Worm (Caenorhabditis elegans) whole organism, late embryonic: ENCODE results near the gene ZK994.6.

ENCODE experiments used
- K02D7.2 ChIP-seq: sonication (generic microtip); optimal IDR thresholded peaks from 2 replicates; lab custom pipeline; 2017; ENCODE audit warnings: mild to moderate bottlenecking, missing genetic modification characterization, missing compliant biosample characterization
- K09A11.1 ChIP-seq: sonication (generic microtip); optimal IDR thresholded peaks from 2 replicates; lab custom pipeline; 2017; ENCODE audit warnings: antibody characterized with exemption, mild to moderate bottlenecking, missing genetic modification characterization, missing compliant biosample characterization; ENCODE audit not compliant: insufficient read depth
- Y22D7AL.16 ChIP-seq: sonication (generic microtip); optimal IDR thresholded peaks from 2 replicates; lab custom pipeline; 2016; ENCODE audit warnings: missing genetic modification characterization, missing compliant biosample characterization
- ahr-1 ChIP-seq: sonication (generic microtip); optimal IDR thresholded peaks from 2 replicates; lab custom pipeline; 2016; ENCODE audit warnings: missing genetic modification characterization, missing compliant biosample characterization
- ama-1 ChIP-seq: fragments of 150-350 bp; optimal IDR thresholded peaks from 2 replicates; lab custom pipeline; 2014
- ceh-14 ChIP-seq: sonication (generic microtip); optimal IDR thresholded peaks from 2 replicates; lab custom pipeline; 2016; ENCODE audit warnings: missing genotype, missing genetic modification characterization, missing compliant biosample characterization
- ceh-18 ChIP-seq: sonication (generic microtip); optimal IDR thresholded peaks from 2 replicates; lab custom pipeline; 2016; ENCODE audit warnings: missing genetic modification characterization, missing compliant biosample characterization
- ceh-19 ChIP-seq: fragments of 200-800 bp; sonication (Bioruptor generic); optimal IDR thresholded peaks from 2 replicates; lab custom pipeline; 2018; ENCODE audit warnings: mild to moderate bottlenecking, missing genetic modification characterization, missing compliant biosample characterization
- ceh-2 ChIP-seq: sonication (generic microtip); optimal IDR thresholded peaks from 2 replicates; lab custom pipeline; 2016; ENCODE audit warnings: missing genotype, missing genetic modification characterization, missing compliant biosample characterization
- ceh-30 ChIP-seq: fragments of 150-350 bp; optimal IDR thresholded peaks from 2 replicates; lab custom pipeline; 2014; ENCODE audit warnings: missing biosample characterization, missing genetic modification characterization
- ceh-34 ChIP-seq: sonication (generic microtip); optimal IDR thresholded peaks from 2 replicates; lab custom pipeline; 2016; ENCODE audit warnings: mild to moderate bottlenecking, missing genetic modification characterization, missing compliant biosample characterization
- ceh-45 ChIP-seq: fragments of 200-800 bp; sonication (Bioruptor generic); IDR thresholded peaks from 2 replicates; pipeline ENCODE4 v1.3.6; 2022; ENCODE audit warnings: missing genetic modification reagents, missing genetic modification characterization, missing compliant biosample characterization
- ceh-48 ChIP-seq: sonication (generic microtip); optimal IDR thresholded peaks from 2 replicates; lab custom pipeline; 2016; ENCODE audit warnings: missing genetic modification characterization, inconsistent platforms, missing compliant biosample characterization
- ceh-6 ChIP-seq: fragments of 200-800 bp; sonication (Bioruptor generic); optimal IDR thresholded peaks from 2 replicates; lab custom pipeline; 2018; ENCODE audit warnings: mild to moderate bottlenecking, missing genetic modification characterization, missing compliant biosample characterization
- ceh-9 ChIP-seq: sonication (generic microtip); optimal IDR thresholded peaks from 2 replicates; lab custom pipeline; 2016; ENCODE audit warnings: mild to moderate bottlenecking, missing genetic modification characterization, inconsistent platforms, missing compliant biosample characterization
- dmd-4 ChIP-seq: sonication (generic microtip); optimal IDR thresholded peaks from 2 replicates; lab custom pipeline; 2016; ENCODE audit warnings: borderline replicate concordance, missing genetic modification characterization, missing compliant biosample characterization
- dve-1 ChIP-seq: sonication (generic microtip); optimal IDR thresholded peaks from 2 replicates; lab custom pipeline; 2017; ENCODE audit warnings: antibody characterized with exemption, mild to moderate bottlenecking, missing genetic modification characterization, missing compliant biosample characterization
- elt-2 ChIP-seq: sonication (generic microtip); optimal IDR thresholded peaks from 2 replicates; lab custom pipeline; 2016; ENCODE audit warnings: missing genetic modification reagents, missing genetic modification characterization, missing compliant biosample characterization
- elt-4 ChIP-seq: sonication (generic microtip); optimal IDR thresholded peaks from 2 replicates; lab custom pipeline; 2016; ENCODE audit warnings: missing genetic modification characterization, missing compliant biosample characterization
- ets-4 ChIP-seq: sonication (generic microtip); optimal IDR thresholded peaks from 2 replicates; lab custom pipeline; 2016; ENCODE audit warnings: missing genetic modification characterization, missing compliant biosample characterization
- fax-1 ChIP-seq: sonication (generic microtip); optimal IDR thresholded peaks from 2 replicates; lab custom pipeline; 2016; ENCODE audit warnings: missing genotype, missing genetic modification characterization, missing compliant biosample characterization
- fkh-10 ChIP-seq: fragments of 150-350 bp; optimal IDR thresholded peaks from 2 replicates; lab custom pipeline; 2014; ENCODE audit warnings: missing biosample characterization, missing genetic modification reagents, missing genetic modification characterization
- fkh-6 ChIP-seq: sonication (generic microtip); optimal IDR thresholded peaks from 2 replicates; lab custom pipeline; 2016; ENCODE audit warnings: missing genetic modification characterization, missing compliant biosample characterization
- gmeb-2 ChIP-seq: sonication (generic microtip); optimal IDR thresholded peaks from 2 replicates; lab custom pipeline; 2016; ENCODE audit warnings: missing genetic modification characterization, inconsistent platforms, missing compliant biosample characterization
- hlh-15 ChIP-seq: sonication (generic microtip); optimal IDR thresholded peaks from 2 replicates; lab custom pipeline; 2016; ENCODE audit warnings: missing genetic modification characterization, missing compliant biosample characterization
- hlh-30 ChIP-seq: sonication (generic microtip); optimal IDR thresholded peaks from 2 replicates; lab custom pipeline; 2017; ENCODE audit warnings: antibody characterized with exemption, missing genetic modification characterization, missing compliant biosample characterization; ENCODE audit not compliant: insufficient read depth
- hlh-8 ChIP-seq: sonication (generic microtip); optimal IDR thresholded peaks from 2 replicates; lab custom pipeline; 2016; ENCODE audit warnings: missing genotype, missing genetic modification characterization, missing compliant biosample characterization
- lim-6 ChIP-seq: sonication (generic microtip); optimal IDR thresholded peaks from 2 replicates; lab custom pipeline; 2016; ENCODE audit warnings: missing genetic modification characterization, missing compliant biosample characterization
- lin-11 ChIP-seq: fragments of 200-800 bp; sonication (Bioruptor generic); optimal IDR thresholded peaks from 2 replicates; lab custom pipeline; 2018; ENCODE audit warnings: mild to moderate bottlenecking, missing genetic modification characterization, missing compliant biosample characterization
- nfya-1 ChIP-seq: sonication (generic microtip); optimal IDR thresholded peaks from 2 replicates; lab custom pipeline; 2017; ENCODE audit warnings: missing genetic modification characterization, mild to moderate bottlenecking, missing compliant biosample characterization, antibody characterized with exemption, moderate library complexity
- nhr-11 ChIP-seq: fragments of 150-350 bp; optimal IDR thresholded peaks from 2 replicates; lab custom pipeline; 2014; ENCODE audit warnings: missing biosample characterization, missing genetic modification characterization
- nhr-232 ChIP-seq: sonication (generic microtip); optimal IDR thresholded peaks from 2 replicates; lab custom pipeline; 2016; ENCODE audit warnings: missing genetic modification characterization, missing compliant biosample characterization
- npax-4 ChIP-seq: sonication (generic microtip); optimal IDR thresholded peaks from 2 replicates; lab custom pipeline; 2016; ENCODE audit warnings: missing genetic modification characterization, missing compliant biosample characterization
- odd-2 ChIP-seq: sonication (generic microtip); optimal IDR thresholded peaks from 2 replicates; lab custom pipeline; 2017; ENCODE audit warnings: antibody characterized with exemption, mild to moderate bottlenecking, missing genetic modification characterization, missing compliant biosample characterization
- pag-3 ChIP-seq: sonication (generic microtip); optimal IDR thresholded peaks from 2 replicates; lab custom pipeline; 2016; ENCODE audit warnings: missing compliant biosample characterization, missing genetic modification characterization, borderline replicate concordance
- pha-2 ChIP-seq: sonication (generic microtip); optimal IDR thresholded peaks from 2 replicates; lab custom pipeline; 2017; ENCODE audit warnings: mild to moderate bottlenecking, missing genetic modification characterization, missing compliant biosample characterization
- pha-4 ChIP-seq: fragments of 150-350 bp; optimal IDR thresholded peaks from 2 replicates; lab custom pipeline; 2018; ENCODE audit warnings: missing biosample characterization, missing genetic modification reagents, missing genetic modification characterization
- pqm-1 ChIP-seq: sonication (generic microtip); optimal IDR thresholded peaks from 2 replicates; lab custom pipeline; 2016; ENCODE audit warnings: missing genetic modification characterization, missing compliant biosample characterization
- pros-1 ChIP-seq: fragments of 150-350 bp; optimal IDR thresholded peaks from 2 replicates; lab custom pipeline; 2014; ENCODE audit warnings: missing biosample characterization, missing genetic modification reagents, missing genetic modification characterization
- ref-2 ChIP-seq: sonication (generic microtip); optimal IDR thresholded peaks from 2 replicates; lab custom pipeline; 2016; ENCODE audit warnings: missing genetic modification characterization, missing compliant biosample characterization
- rnt-1 ChIP-seq: sonication (generic microtip); optimal IDR thresholded peaks from 2 replicates; lab custom pipeline; 2016; ENCODE audit warnings: missing genetic modification characterization, missing compliant biosample characterization
- sdc-2 ChIP-seq: sonication (generic microtip); optimal IDR thresholded peaks from 2 replicates; lab custom pipeline; 2016; ENCODE audit warnings: missing genotype, missing genetic modification characterization, missing compliant biosample characterization
- sox-2 ChIP-seq: fragments of 200-800 bp; sonication (Bioruptor generic); IDR thresholded peaks from 2 replicates; pipeline ENCODE4 v1.3.6; 2022; ENCODE audit warnings: missing genetic modification reagents, missing genetic modification characterization, missing compliant biosample characterization
- sox-4 ChIP-seq: sonication (generic microtip); optimal IDR thresholded peaks from 2 replicates; lab custom pipeline; 2017; ENCODE audit warnings: mild to moderate bottlenecking, missing genetic modification characterization, inconsistent platforms, missing compliant biosample characterization
- syd-9 ChIP-seq: sonication (generic microtip); optimal IDR thresholded peaks from 2 replicates; lab custom pipeline; 2016; ENCODE audit warnings: mild to moderate bottlenecking, missing genetic modification characterization, moderate library complexity, missing compliant biosample characterization
- tbx-2 ChIP-seq: sonication (generic microtip); optimal IDR thresholded peaks from 2 replicates; lab custom pipeline; 2016; ENCODE audit warnings: missing genetic modification characterization, missing compliant biosample characterization
- tbx-7 ChIP-seq: sonication (generic microtip); optimal IDR thresholded peaks from 2 replicates; lab custom pipeline; 2016; ENCODE audit warnings: missing genotype, missing genetic modification characterization, missing compliant biosample characterization
- ttx-3 ChIP-seq: sonication (generic microtip); optimal IDR thresholded peaks from 2 replicates; lab custom pipeline; 2016; ENCODE audit warnings: missing genetic modification reagents, missing genetic modification characterization, missing compliant biosample characterization
- unc-3 ChIP-seq, 2 experiments: fragments of 200-800 bp in 1 of 2; sonication (Bioruptor generic) in 1 of 2; sonication (generic microtip) in 1 of 2; conservative IDR thresholded peaks in 1 of 2; optimal IDR thresholded peaks in 1 of 2; 2 replicates each; pipeline versions ENCODE4 v1.3.6 to Lab custom; 2016 to 2022; ENCODE audit warnings: missing compliant biosample characterization in 2 of 2, missing genetic modification characterization in 2 of 2, missing genetic modification reagents in 1 of 2
- unc-42 ChIP-seq: sonication (generic microtip); optimal IDR thresholded peaks from 2 replicates; lab custom pipeline; 2016; ENCODE audit warnings: missing genotype, missing genetic modification characterization, missing compliant biosample characterization
- unc-55 ChIP-seq: sonication (generic microtip); optimal IDR thresholded peaks from 2 replicates; lab custom pipeline; 2017; ENCODE audit warnings: missing biosample characterization, missing genetic modification reagents, missing genetic modification characterization
- zip-5 ChIP-seq: sonication (generic microtip); optimal IDR thresholded peaks from 2 replicates; lab custom pipeline; 2016; ENCODE audit warnings: missing genetic modification characterization, missing compliant biosample characterization
- ztf-16 ChIP-seq: sonication (generic microtip); optimal IDR thresholded peaks from 2 replicates; lab custom pipeline; 2017; ENCODE audit warnings: missing genetic modification characterization, missing compliant biosample characterization

The ZK994.6 gene

ce11 chrV:8500348-8500747 is 6.9 kb downstream of the ZK994.6 start:
- TF ChIP-seq ttx-3 (tag; lab: Kevin White, UChicago) = peak; percentile 98
- peak; percentile 89 for TF ChIP-seq unc-42
- peak; percentile 71 for TF ChIP-seq pros-1
- TF ChIP-seq ceh-18 = peak; percentile 95
- peak; percentile 99 for TF ChIP-seq ceh-6 (GFP tag; lab: Kevin White, UChicago)
- peak; percentile 32 for TF ChIP-seq unc-55 (GFP tag; lab: Kevin White, UChicago)
- peak; percentile 98 for TF ChIP-seq ceh-30 (tag; lab: Kevin White, UChicago)
- peak; percentile 97 for TF ChIP-seq hlh-8
- TF ChIP-seq pag-3 (tag; lab: Kevin White, UChicago) = peak; percentile 98
- peak; percentile 96 for TF ChIP-seq elt-4 (tag; lab: Kevin White, UChicago)
- TF ChIP-seq elt-2 (tag; lab: Kevin White, UChicago) = peak; percentile 99
- peak; percentile 100 for TF ChIP-seq gmeb-2 (tag; lab: Kevin White, UChicago)
- peak; percentile 98 for TF ChIP-seq npax-4 (tag; lab: Kevin White, UChicago)
- TF ChIP-seq nhr-232 (tag; lab: Kevin White, UChicago) = peak; percentile 97
- TF ChIP-seq lim-6 = peak; percentile 98
- peak; percentile 73 for TF ChIP-seq tbx-7 (tag; lab: Kevin White, UChicago)
- peak; percentile 99 for TF ChIP-seq ceh-48
- TF ChIP-seq ceh-19 = peak; percentile 99
- peak; percentile 99 for TF ChIP-seq ztf-16 (tag; lab: Kevin White, UChicago)
- TF ChIP-seq pha-2 (tag; lab: Kevin White, UChicago) = peak; percentile 96
- TF ChIP-seq K09A11.1 = peak; percentile 95
- TF ChIP-seq rnt-1 (tag; lab: Kevin White, UChicago) = peak; percentile 97
- TF ChIP-seq sox-2 = peak; percentile 98
- TF ChIP-seq nhr-11 (tag; lab: Kevin White, UChicago) = peak; percentile 28
- peak; percentile 96 for TF ChIP-seq ets-4
- TF ChIP-seq sdc-2 = peak; percentile 93
- TF ChIP-seq dve-1 (tag; lab: Kevin White, UChicago) = peak; percentile 98
- peak; percentile 99 for TF ChIP-seq Y22D7AL.16 (tag; lab: Kevin White, UChicago)
- peak; percentile 96 for TF ChIP-seq lin-11 (tag; lab: Kevin White, UChicago)
- TF ChIP-seq pha-4 (tag; lab: Kevin White, UChicago) = no peak
- TF ChIP-seq ceh-2 (tag; lab: Kevin White, UChicago) = peak; percentile 99
- peak; percentile 83 for TF ChIP-seq odd-2 (tag; lab: Kevin White, UChicago)
- peak; percentile 98 for TF ChIP-seq ref-2 (tag; lab: Kevin White, UChicago)
- TF ChIP-seq hlh-15 (tag; lab: Kevin White, UChicago) = peak; percentile 99
- TF ChIP-seq K02D7.2 (tag; lab: Kevin White, UChicago) = peak; percentile 99
- peak; percentile 99 for TF ChIP-seq syd-9 (tag; lab: Kevin White, UChicago)
- TF ChIP-seq sox-4 (tag; lab: Kevin White, UChicago) = peak; percentile 100
- peak; percentile 99 for TF ChIP-seq unc-3 (GFP tag; conservative IDR thresholded peaks at IDR 0.05; lab: Robert Waterston, UW)
- peak; percentile 98 for TF ChIP-seq unc-3 (tag; optimal IDR thresholded peaks at IDR 0.05; lab: Kevin White, UChicago)
- peak; percentile 98 for TF ChIP-seq ahr-1 (tag; lab: Kevin White, UChicago)
- peak; percentile 98 for TF ChIP-seq ceh-34 (tag; lab: Kevin White, UChicago)
- TF ChIP-seq fkh-6 = peak; percentile 98
- TF ChIP-seq ceh-45 = peak; percentile 99
- TF ChIP-seq ceh-9 = peak; percentile 99
- TF ChIP-seq ama-1 (lab: Kevin White, UChicago) = no peak
- peak; percentile 98 for TF ChIP-seq tbx-2 (tag; lab: Kevin White, UChicago)
- peak; percentile 99 for TF ChIP-seq dmd-4 (tag; lab: Kevin White, UChicago)
- TF ChIP-seq fax-1 (tag; lab: Kevin White, UChicago) = peak; percentile 98
- peak; percentile 92 for TF ChIP-seq zip-5 (tag; lab: Kevin White, UChicago)
- peak; percentile 77 for TF ChIP-seq hlh-30 (tag; lab: Kevin White, UChicago)
- TF ChIP-seq fkh-10 (GFP tag; lab: Kevin White, UChicago) = peak; percentile 95
- peak; percentile 100 for TF ChIP-seq pqm-1 (tag; lab: Kevin White, UChicago)
- TF ChIP-seq ceh-14 = peak; percentile 99
- TF ChIP-seq nfya-1 (tag; lab: Kevin White, UChicago) = peak; percentile 89
